Worm (Caenorhabditis elegans) whole organism, late embryonic: Measurements from ENCODE around the gene E01G4.5.

Experiments used
- C08G9.2 ChIP-seq: sonication (generic microtip); optimal IDR thresholded peaks from 2 replicates; lab custom pipeline; 2016; ENCODE audit warnings: mild to moderate bottlenecking, missing genetic modification characterization, moderate library complexity, missing compliant biosample characterization
- T23F11.4 ChIP-seq: fragments of 200-800 bp; sonication (Bioruptor generic); optimal IDR thresholded peaks from 2 replicates; lab custom pipeline; 2018; ENCODE audit warnings: mild to moderate bottlenecking, missing genetic modification characterization, missing compliant biosample characterization
- ceh-14 ChIP-seq: sonication (generic microtip); optimal IDR thresholded peaks from 2 replicates; lab custom pipeline; 2016; ENCODE audit warnings: missing genotype, missing genetic modification characterization, missing compliant biosample characterization
- ceh-18 ChIP-seq: sonication (generic microtip); optimal IDR thresholded peaks from 2 replicates; lab custom pipeline; 2016; ENCODE audit warnings: missing genetic modification characterization, missing compliant biosample characterization
- ceh-19 ChIP-seq: fragments of 200-800 bp; sonication (Bioruptor generic); optimal IDR thresholded peaks from 2 replicates; lab custom pipeline; 2018; ENCODE audit warnings: mild to moderate bottlenecking, missing genetic modification characterization, missing compliant biosample characterization
- ceh-31 ChIP-seq: sonication (generic microtip); optimal IDR thresholded peaks from 2 replicates; lab custom pipeline; 2016; ENCODE audit warnings: missing genetic modification characterization, missing compliant biosample characterization
- ceh-34 ChIP-seq: sonication (generic microtip); optimal IDR thresholded peaks from 2 replicates; lab custom pipeline; 2016; ENCODE audit warnings: mild to moderate bottlenecking, missing genetic modification characterization, missing compliant biosample characterization
- ceh-48 ChIP-seq: sonication (generic microtip); optimal IDR thresholded peaks from 2 replicates; lab custom pipeline; 2016; ENCODE audit warnings: missing genetic modification characterization, inconsistent platforms, missing compliant biosample characterization
- ceh-6 ChIP-seq: fragments of 200-800 bp; sonication (Bioruptor generic); optimal IDR thresholded peaks from 2 replicates; lab custom pipeline; 2018; ENCODE audit warnings: mild to moderate bottlenecking, missing genetic modification characterization, missing compliant biosample characterization
- ceh-9 ChIP-seq: sonication (generic microtip); optimal IDR thresholded peaks from 2 replicates; lab custom pipeline; 2016; ENCODE audit warnings: mild to moderate bottlenecking, missing genetic modification characterization, inconsistent platforms, missing compliant biosample characterization
- che-1 ChIP-seq: sonication (generic microtip); optimal IDR thresholded peaks from 2 replicates; lab custom pipeline; 2016; ENCODE audit warnings: mild to moderate bottlenecking, missing genetic modification characterization, missing compliant biosample characterization
- dmd-4 ChIP-seq: sonication (generic microtip); optimal IDR thresholded peaks from 2 replicates; lab custom pipeline; 2016; ENCODE audit warnings: borderline replicate concordance, missing genetic modification characterization, missing compliant biosample characterization
- dve-1 ChIP-seq: sonication (generic microtip); optimal IDR thresholded peaks from 2 replicates; lab custom pipeline; 2017; ENCODE audit warnings: antibody characterized with exemption, mild to moderate bottlenecking, missing genetic modification characterization, missing compliant biosample characterization
- elt-2 ChIP-seq: sonication (generic microtip); optimal IDR thresholded peaks from 2 replicates; lab custom pipeline; 2016; ENCODE audit warnings: missing genetic modification reagents, missing genetic modification characterization, missing compliant biosample characterization
- ets-4 ChIP-seq: sonication (generic microtip); optimal IDR thresholded peaks from 2 replicates; lab custom pipeline; 2016; ENCODE audit warnings: missing genetic modification characterization, missing compliant biosample characterization
- eyg-1 ChIP-seq: sonication (generic microtip); optimal IDR thresholded peaks from 2 replicates; lab custom pipeline; 2016; ENCODE audit warnings: missing genotype, missing genetic modification characterization, missing compliant biosample characterization
- fkh-10 ChIP-seq: fragments of 150-350 bp; optimal IDR thresholded peaks from 2 replicates; lab custom pipeline; 2014; ENCODE audit warnings: missing biosample characterization, missing genetic modification reagents, missing genetic modification characterization
- fkh-6 ChIP-seq: sonication (generic microtip); optimal IDR thresholded peaks from 2 replicates; lab custom pipeline; 2016; ENCODE audit warnings: missing genetic modification characterization, missing compliant biosample characterization
- gmeb-2 ChIP-seq: sonication (generic microtip); optimal IDR thresholded peaks from 2 replicates; lab custom pipeline; 2016; ENCODE audit warnings: missing genetic modification characterization, inconsistent platforms, missing compliant biosample characterization
- hlh-15 ChIP-seq: sonication (generic microtip); optimal IDR thresholded peaks from 2 replicates; lab custom pipeline; 2016; ENCODE audit warnings: missing genetic modification characterization, missing compliant biosample characterization
- hlh-30 ChIP-seq: sonication (generic microtip); optimal IDR thresholded peaks from 2 replicates; lab custom pipeline; 2017; ENCODE audit warnings: antibody characterized with exemption, missing genetic modification characterization, missing compliant biosample characterization; ENCODE audit not compliant: insufficient read depth
- hlh-6 ChIP-seq: sonication (generic microtip); optimal IDR thresholded peaks from 2 replicates; lab custom pipeline; 2016; ENCODE audit warnings: missing genotype, missing genetic modification characterization, missing compliant biosample characterization
- hlh-8 ChIP-seq: sonication (generic microtip); optimal IDR thresholded peaks from 2 replicates; lab custom pipeline; 2016; ENCODE audit warnings: missing genotype, missing genetic modification characterization, missing compliant biosample characterization
- mec-3 ChIP-seq: sonication (generic microtip); optimal IDR thresholded peaks from 2 replicates; lab custom pipeline; 2016; ENCODE audit warnings: borderline replicate concordance, missing genetic modification characterization, missing compliant biosample characterization
- nhr-11 ChIP-seq: fragments of 150-350 bp; optimal IDR thresholded peaks from 2 replicates; lab custom pipeline; 2014; ENCODE audit warnings: missing biosample characterization, missing genetic modification characterization
- nhr-232 ChIP-seq: sonication (generic microtip); optimal IDR thresholded peaks from 2 replicates; lab custom pipeline; 2016; ENCODE audit warnings: missing genetic modification characterization, missing compliant biosample characterization
- npax-4 ChIP-seq: sonication (generic microtip); optimal IDR thresholded peaks from 2 replicates; lab custom pipeline; 2016; ENCODE audit warnings: missing genetic modification characterization, missing compliant biosample characterization
- pag-3 ChIP-seq: sonication (generic microtip); optimal IDR thresholded peaks from 2 replicates; lab custom pipeline; 2016; ENCODE audit warnings: missing compliant biosample characterization, missing genetic modification characterization, borderline replicate concordance
- pax-1 ChIP-seq: fragments of 150-350 bp; optimal IDR thresholded peaks from 2 replicates; lab custom pipeline; 2014; ENCODE audit warnings: missing biosample characterization, missing genetic modification characterization
- pha-2 ChIP-seq: sonication (generic microtip); optimal IDR thresholded peaks from 2 replicates; lab custom pipeline; 2017; ENCODE audit warnings: mild to moderate bottlenecking, missing genetic modification characterization, missing compliant biosample characterization
- pha-4 ChIP-seq: fragments of 150-350 bp; optimal IDR thresholded peaks from 2 replicates; lab custom pipeline; 2018; ENCODE audit warnings: missing biosample characterization, missing genetic modification reagents, missing genetic modification characterization
- pqm-1 ChIP-seq: sonication (generic microtip); optimal IDR thresholded peaks from 2 replicates; lab custom pipeline; 2016; ENCODE audit warnings: missing genetic modification characterization, missing compliant biosample characterization
- pros-1 ChIP-seq: fragments of 150-350 bp; optimal IDR thresholded peaks from 2 replicates; lab custom pipeline; 2014; ENCODE audit warnings: missing biosample characterization, missing genetic modification reagents, missing genetic modification characterization
- ref-2 ChIP-seq: sonication (generic microtip); optimal IDR thresholded peaks from 2 replicates; lab custom pipeline; 2016; ENCODE audit warnings: missing genetic modification characterization, missing compliant biosample characterization
- rnt-1 ChIP-seq: sonication (generic microtip); optimal IDR thresholded peaks from 2 replicates; lab custom pipeline; 2016; ENCODE audit warnings: missing genetic modification characterization, missing compliant biosample characterization
- sdc-2 ChIP-seq: sonication (generic microtip); optimal IDR thresholded peaks from 2 replicates; lab custom pipeline; 2016; ENCODE audit warnings: missing genotype, missing genetic modification characterization, missing compliant biosample characterization
- sox-2 ChIP-seq: fragments of 200-800 bp; sonication (Bioruptor generic); IDR thresholded peaks from 2 replicates; pipeline ENCODE4 v1.3.6; 2022; ENCODE audit warnings: missing genetic modification reagents, missing genetic modification characterization, missing compliant biosample characterization
- sox-4 ChIP-seq: sonication (generic microtip); optimal IDR thresholded peaks from 2 replicates; lab custom pipeline; 2017; ENCODE audit warnings: mild to moderate bottlenecking, missing genetic modification characterization, inconsistent platforms, missing compliant biosample characterization
- syd-9 ChIP-seq: sonication (generic microtip); optimal IDR thresholded peaks from 2 replicates; lab custom pipeline; 2016; ENCODE audit warnings: mild to moderate bottlenecking, missing genetic modification characterization, moderate library complexity, missing compliant biosample characterization
- tbx-2 ChIP-seq: sonication (generic microtip); optimal IDR thresholded peaks from 2 replicates; lab custom pipeline; 2016; ENCODE audit warnings: missing genetic modification characterization, missing compliant biosample characterization
- unc-3 ChIP-seq, 2 experiments: fragments of 200-800 bp in 1 of 2; sonication (Bioruptor generic) in 1 of 2; sonication (generic microtip) in 1 of 2; conservative IDR thresholded peaks in 1 of 2; optimal IDR thresholded peaks in 1 of 2; 2 replicates each; pipeline versions ENCODE4 v1.3.6 to Lab custom; 2016 to 2022; ENCODE audit warnings: missing compliant biosample characterization in 2 of 2, missing genetic modification characterization in 2 of 2, missing genetic modification reagents in 1 of 2
- unc-86 ChIP-seq: sonication (generic microtip); optimal IDR thresholded peaks from 2 replicates; lab custom pipeline; 2016; ENCODE audit warnings: missing genetic modification characterization, missing compliant biosample characterization
- ztf-16 ChIP-seq: sonication (generic microtip); optimal IDR thresholded peaks from 2 replicates; lab custom pipeline; 2017; ENCODE audit warnings: missing genetic modification characterization, missing compliant biosample characterization

The E01G4.5 gene

ce11 chrII:13461604-13462375, 10.4 kb upstream of the E01G4.5 start (continued):
- TF ChIP-seq mec-3 (tag; lab: Kevin White, UChicago) (no peak), unc-86 (tag; lab: Kevin White, UChicago) (no peak), ref-2 (tag; lab: Kevin White, UChicago) (no peak), syd-9 (tag; lab: Kevin White, UChicago) (no peak), sdc-2 (tag; lab: Kevin White, UChicago) (no peak)

- TF ChIP-seq T23F11.4 (GFP tag; lab: Kevin White, UChicago), result no peak
- no peak for TF ChIP-seq hlh-15
- TF ChIP-seq ceh-48 (tag; lab: Kevin White, UChicago), result no peak
- TF ChIP-seq dmd-4 (tag; lab: Kevin White, UChicago), result no peak
- TF ChIP-seq pag-3, result no peak
- no peak for TF ChIP-seq fkh-6 (tag; lab: Kevin White, UChicago)
- peak; percentile 2 for TF ChIP-seq elt-2 (tag; lab: Kevin White, UChicago)
- no peak for TF ChIP-seq C08G9.2
- TF ChIP-seq, all 69 proteins: peak for 1
Observed at ce11 chrII:13465381-13465838, 6.8 kb upstream of the E01G4.5 start.

- TF ChIP-seq elt-2 (tag; lab: Kevin White, UChicago), result peak; percentile 96
- TF ChIP-seq sox-2 (GFP tag; lab: Robert Waterston, UW), result no peak
Observed at ce11 chrII:13467838-13468389, 4.3 kb upstream of the E01G4.5 start.

ce11 chrII:13469043-13469652, 3.1 kb upstream of the E01G4.5 start, which contains the start of gene E01G4.3:
TSS of gene E01G4.3 (minus strand) at chrII:13469602.
- TF ChIP-seq elt-2 (tag; lab: Kevin White, UChicago) (peak; percentile 84), ceh-9 (tag; lab: Kevin White, UChicago) (no peak), eyg-1 (tag; lab: Kevin White, UChicago) (no peak), pha-2 (tag; lab: Kevin White, UChicago) (no peak), nhr-11 (tag; lab: Kevin White, UChicago) (no peak), pqm-1 (tag; lab: Kevin White, UChicago) (peak; percentile 31), ceh-14 (no peak), ztf-16 (tag; lab: Kevin White, UChicago) (no peak), ceh-6 (GFP tag; lab: Kevin White, UChicago) (no peak), che-1 (tag; lab: Kevin White, UChicago) (no peak), hlh-30 (tag; lab: Kevin White, UChicago) (peak; percentile 40), pros-1 (tag; lab: Kevin White, UChicago) (no peak), pax-1 (no peak), dve-1 (no peak), tbx-2 (tag; lab: Kevin White, UChicago) (no peak), pha-4 (tag; lab: Kevin White, UChicago) (no peak), unc-86 (tag; lab: Kevin White, UChicago) (no peak), unc-3 (GFP tag; conservative IDR thresholded peaks at IDR 0.05; lab: Robert Waterston, UW) (no peak), unc-3 (tag; optimal IDR thresholded peaks at IDR 0.05; lab: Kevin White, UChicago) (no peak), hlh-6 (tag; lab: Kevin White, UChicago) (no peak), ceh-19 (GFP tag; lab: Kevin White, UChicago) (no peak), sdc-2 (tag; lab: Kevin White, UChicago) (no peak), fkh-10 (GFP tag; lab: Kevin White, UChicago) (no peak), gmeb-2 (tag; lab: Kevin White, UChicago) (no peak), fkh-6 (tag; lab: Kevin White, UChicago) (no peak), nhr-232 (tag; lab: Kevin White, UChicago) (no peak), sox-2 (GFP tag; lab: Robert Waterston, UW) (no peak), ceh-31 (tag; lab: Kevin White, UChicago) (no peak), ceh-18 (peak; percentile 72), sox-4 (tag; lab: Kevin White, UChicago) (no peak), ceh-34 (no peak), hlh-8 (no peak), rnt-1 (tag; lab: Kevin White, UChicago) (peak; percentile 59), ets-4 (tag; lab: Kevin White, UChicago) (no peak), npax-4 (tag; lab: Kevin White, UChicago) (no peak)
